Fruit fly (Drosophila melanogaster) whole organism, embryonic: ENCODE data around the gene CG34287.
A peak's percentile ranks its signal among the peaks of the same experiment; 100 is the strongest.

Experiments
- Bgb ChIP-seq: fragments of 200-800 bp; sonication (Bioruptor generic); IDR thresholded peaks from 2 replicates; pipeline ENCODE4 v1.3.6; 2022; ENCODE audit warnings: missing biosample characterization, missing genetic modification characterization; ENCODE audit not compliant: partially characterized antibody
- BtbVII ChIP-seq: fragments of 200-800 bp; sonication (Bioruptor generic); optimal IDR thresholded peaks from 3 replicates; lab custom pipeline; 2017; ENCODE audit warnings: missing biosample characterization, mild to moderate bottlenecking, missing genetic modification characterization
- CG10565 ChIP-seq: fragments of 200-800 bp; sonication (Bioruptor generic); optimal IDR thresholded peaks from 3 replicates; lab custom pipeline; 2016; ENCODE audit warnings: missing biosample characterization, mild to moderate bottlenecking, missing genetic modification characterization
- CG11560 ChIP-seq: fragments of 200-800 bp; sonication (Bioruptor generic); IDR thresholded peaks from 3 replicates; pipeline ENCODE4 v1.3.6; 2022; ENCODE audit warnings: missing biosample characterization, missing genetic modification characterization
- CG12071 ChIP-seq: fragments of 200-800 bp; sonication (Bioruptor generic); optimal IDR thresholded peaks from 3 replicates; lab custom pipeline; 2018; ENCODE audit warnings: missing biosample characterization, mild to moderate bottlenecking, missing genetic modification characterization
- CG12104 ChIP-seq: fragments of 200-800 bp; sonication (Bioruptor generic); optimal IDR thresholded peaks from 3 replicates; lab custom pipeline; 2016; ENCODE audit warnings: missing biosample characterization, missing genetic modification characterization
- CG1233 ChIP-seq: fragments of 200-800 bp; sonication (Bioruptor generic); optimal IDR thresholded peaks from 4 replicates; lab custom pipeline; 2018; ENCODE audit warnings: missing biosample characterization, mild to moderate bottlenecking, missing genetic modification characterization
- CG13424 ChIP-seq: fragments of 200-800 bp; sonication (Bioruptor generic); optimal IDR thresholded peaks from 2 replicates; lab custom pipeline; 2019; ENCODE audit warnings: missing biosample characterization, mild to moderate bottlenecking, missing genetic modification characterization, moderate library complexity
- CG30020 ChIP-seq: fragments of 200-800 bp; optimal IDR thresholded peaks from 2 replicates; lab custom pipeline; 2019; ENCODE audit warnings: missing biosample characterization, mild to moderate bottlenecking, missing genetic modification characterization, moderate library complexity
- CG31224 ChIP-seq: fragments of 200-800 bp; sonication (Bioruptor generic); IDR thresholded peaks from 2 replicates; pipeline ENCODE4 v1.3.6; 2022; ENCODE audit warnings: missing biosample characterization, missing genetic modification characterization
- CG34376 ChIP-seq: fragments of 200-800 bp; sonication (Bioruptor generic); optimal IDR thresholded peaks from 2 replicates; lab custom pipeline; 2018; ENCODE audit warnings: missing biosample characterization, mild to moderate bottlenecking, missing genetic modification characterization
- CG34422 ChIP-seq: fragments of 200-800 bp; sonication (Bioruptor generic); IDR thresholded peaks from 3 replicates; pipeline ENCODE4 v1.3.6; 2022; ENCODE audit warnings: missing biosample characterization, missing genetic modification characterization
- CG6689 ChIP-seq: fragments of 200-800 bp; sonication (Bioruptor generic); IDR thresholded peaks from 2 replicates; pipeline ENCODE4 v1.3.6; 2022; ENCODE audit warnings: missing biosample characterization, missing genetic modification characterization
- CG7786 ChIP-seq: fragments of 200-800 bp; sonication (Bioruptor generic); optimal IDR thresholded peaks from 2 replicates; lab custom pipeline; 2016; ENCODE audit warnings: missing biosample characterization, missing genetic modification characterization
- CG7839 ChIP-seq: fragments of 200-800 bp; sonication (Bioruptor generic); optimal IDR thresholded peaks from 3 replicates; lab custom pipeline; 2018; ENCODE audit warnings: missing biosample characterization, mild to moderate bottlenecking, missing genetic modification characterization, moderate library complexity
- CG8388 ChIP-seq: fragments of 200-800 bp; sonication (Bioruptor generic); optimal IDR thresholded peaks from 2 replicates; lab custom pipeline; 2019; ENCODE audit warnings: missing biosample characterization, mild to moderate bottlenecking, missing genetic modification characterization, moderate library complexity
- CG9932 ChIP-seq: fragments of 200-800 bp; sonication (Bioruptor generic); IDR thresholded peaks from 2 replicates; pipeline ENCODE4 v1.3.6; 2022; ENCODE audit warnings: missing biosample characterization, missing genetic modification characterization
- Dad ChIP-seq: fragments of 200-800 bp; sonication (Bioruptor generic); optimal IDR thresholded peaks from 3 replicates; lab custom pipeline; 2016; ENCODE audit warnings: missing biosample characterization, missing genetic modification characterization
- Deaf1 ChIP-seq: fragments of 200-800 bp; optimal IDR thresholded peaks from 3 replicates; lab custom pipeline; 2019; ENCODE audit warnings: missing biosample characterization, mild to moderate bottlenecking, missing genetic modification characterization, moderate library complexity
- Doc2 ChIP-seq: fragments of 200-800 bp; sonication (Bioruptor generic); IDR thresholded peaks from 2 replicates; pipeline ENCODE4 v1.3.6; 2022; ENCODE audit warnings: missing biosample characterization, missing genetic modification characterization
- Dp ChIP-seq: fragments of 200-800 bp; sonication (Bioruptor generic); optimal IDR thresholded peaks from 2 replicates; lab custom pipeline; 2018; ENCODE audit warnings: missing biosample characterization, mild to moderate bottlenecking, missing genetic modification characterization, moderate library complexity
- Drgx ChIP-seq: fragments of 200-800 bp; sonication (Bioruptor generic); IDR thresholded peaks from 2 replicates; pipeline ENCODE4 v1.3.6; 2022; ENCODE audit warnings: missing biosample characterization, missing genetic modification characterization
- Gsc ChIP-seq: fragments of 200-800 bp; sonication (Bioruptor generic); IDR thresholded peaks from 2 replicates; pipeline ENCODE4 v1.3.6; 2022; ENCODE audit warnings: missing biosample characterization, missing genetic modification characterization
- H2.0 ChIP-seq: fragments of 200-800 bp; sonication (Bioruptor generic); IDR thresholded peaks from 2 replicates; pipeline ENCODE4 v1.3.6; 2022; ENCODE audit warnings: missing biosample characterization, missing genetic modification characterization
- Hr39 ChIP-seq: fragments of >200 bp; optimal IDR thresholded peaks from 2 replicates; lab custom pipeline; 2017
- Kr ChIP-seq: fragments of 200-800 bp; sonication (Bioruptor generic); optimal IDR thresholded peaks from 2 replicates; lab custom pipeline; 2017; ENCODE audit warnings: missing biosample characterization, mild to moderate bottlenecking, missing genetic modification characterization
- NC2β ChIP-seq: fragments of 200-800 bp; sonication (Bioruptor generic); optimal IDR thresholded peaks from 2 replicates; lab custom pipeline; 2016; ENCODE audit warnings: missing biosample characterization, missing genetic modification characterization
- Nf-YB ChIP-seq: fragments of 200-800 bp; sonication (Bioruptor generic); optimal IDR thresholded peaks from 3 replicates; lab custom pipeline; 2019; ENCODE audit warnings: missing biosample characterization, mild to moderate bottlenecking, missing genetic modification characterization, moderate library complexity
- Oli ChIP-seq: fragments of 200-800 bp; sonication (Bioruptor generic); optimal IDR thresholded peaks from 2 replicates; lab custom pipeline; 2018; ENCODE audit warnings: missing biosample characterization, mild to moderate bottlenecking, missing genetic modification characterization, moderate library complexity
- Sin3A ChIP-seq: fragments of >200 bp; optimal IDR thresholded peaks from 2 replicates; lab custom pipeline; 2018
- TFAM ChIP-seq: fragments of 200-800 bp; sonication (Bioruptor generic); optimal IDR thresholded peaks from 2 replicates; lab custom pipeline; 2017; ENCODE audit warnings: missing biosample characterization, missing genetic modification characterization, inconsistent platforms
- ab ChIP-seq: fragments of 200-800 bp; sonication (Bioruptor generic); optimal IDR thresholded peaks from 2 replicates; lab custom pipeline; 2016; ENCODE audit warnings: missing biosample characterization, missing genetic modification characterization
- aop ChIP-seq: fragments of 200-800 bp; sonication (Bioruptor generic); IDR thresholded peaks from 2 replicates; pipeline ENCODE4 v1.3.6; 2022; ENCODE audit warnings: missing biosample characterization, missing genetic modification characterization
- ap ChIP-seq: fragments of 200-800 bp; sonication (Bioruptor generic); IDR thresholded peaks from 2 replicates; pipeline ENCODE4 v1.3.6; 2022; ENCODE audit warnings: missing biosample characterization, missing genetic modification characterization
- ase ChIP-seq: fragments of 200-800 bp; sonication (Bioruptor generic); IDR thresholded peaks from 3 replicates; pipeline ENCODE4 v1.3.6; 2022; ENCODE audit warnings: missing biosample characterization, missing genetic modification characterization
- cad ChIP-seq: fragments of >200 bp; optimal IDR thresholded peaks from 2 replicates; lab custom pipeline; 2017; ENCODE audit warnings: missing biosample characterization, missing genetic modification characterization
- disco-r ChIP-seq: fragments of 200-800 bp; sonication (Bioruptor generic); optimal IDR thresholded peaks from 2 replicates; lab custom pipeline; 2016; ENCODE audit warnings: missing biosample characterization, missing genetic modification characterization
- insv ChIP-seq, 2 experiments: fragments of 200-800 bp; sonication (Bioruptor generic); optimal IDR thresholded peaks; 3 replicates each; lab custom pipeline; 2016 to 2018; ENCODE audit warnings: missing biosample characterization in 2 of 2, missing genetic modification characterization in 2 of 2
- nau ChIP-seq: fragments of 200-800 bp; sonication (Bioruptor generic); optimal IDR thresholded peaks from 3 replicates; lab custom pipeline; 2017; ENCODE audit warnings: missing biosample characterization, mild to moderate bottlenecking, missing genetic modification characterization, missing genetic modification reagents
- nerfin-1 ChIP-seq: fragments of 200-800 bp; sonication (Bioruptor generic); optimal IDR thresholded peaks from 3 replicates; lab custom pipeline; 2019; ENCODE audit warnings: missing biosample characterization, mild to moderate bottlenecking, missing genetic modification characterization, moderate library complexity
- nmo ChIP-seq: fragments of 200-800 bp; sonication (Bioruptor generic); optimal IDR thresholded peaks from 2 replicates; lab custom pipeline; 2018; ENCODE audit warnings: missing biosample characterization, mild to moderate bottlenecking, missing genetic modification characterization, moderate library complexity
- nom ChIP-seq: fragments of 200-800 bp; sonication (Bioruptor generic); optimal IDR thresholded peaks from 2 replicates; lab custom pipeline; 2017; ENCODE audit warnings: missing biosample characterization, missing genetic modification characterization, mild to moderate bottlenecking, moderate library complexity, missing genetic modification reagents
- pfk ChIP-seq: fragments of 200-800 bp; sonication (Bioruptor generic); optimal IDR thresholded peaks from 2 replicates; lab custom pipeline; 2018; ENCODE audit warnings: missing biosample characterization, mild to moderate bottlenecking, missing genetic modification characterization, moderate library complexity
- pros ChIP-seq: fragments of 200-800 bp; sonication (Bioruptor generic); optimal IDR thresholded peaks from 3 replicates; lab custom pipeline; 2019; ENCODE audit warnings: missing biosample characterization, mild to moderate bottlenecking, missing genetic modification characterization, moderate library complexity
- rib ChIP-seq: fragments of 200-800 bp; sonication (Bioruptor generic); IDR thresholded peaks from 2 replicates; pipeline ENCODE4 v1.3.6; 2022; ENCODE audit warnings: missing biosample characterization, missing genetic modification characterization
- sc ChIP-seq, 3 experiments: fragments of >200 bp in 2 of 3; fragments of 200-800 bp in 1 of 3; sonication (Bioruptor generic) in 1 of 3; optimal IDR thresholded peaks; 2 replicates in 2 of 3; 3 replicates in 1 of 3; lab custom pipeline; 2017; ENCODE audit warnings: mild to moderate bottlenecking in 1 of 3, missing biosample characterization in 1 of 3, missing genetic modification characterization in 1 of 3, missing genetic modification reagents in 1 of 3
- toy ChIP-seq: fragments of 200-800 bp; sonication (Bioruptor generic); IDR thresholded peaks from 2 replicates; pipeline ENCODE4 v1.3.6; 2022; ENCODE audit warnings: missing biosample characterization, missing genetic modification characterization
- trem ChIP-seq: fragments of 200-800 bp; optimal IDR thresholded peaks from 3 replicates; lab custom pipeline; 2019; ENCODE audit warnings: missing biosample characterization, mild to moderate bottlenecking, missing genetic modification characterization, moderate library complexity
- trh ChIP-seq: fragments of 200-800 bp; sonication (Bioruptor generic); optimal IDR thresholded peaks from 2 replicates; lab custom pipeline; 2016; ENCODE audit warnings: missing biosample characterization, missing genetic modification characterization
- unc-4 ChIP-seq: fragments of 200-800 bp; sonication (Bioruptor generic); IDR thresholded peaks from 2 replicates; pipeline ENCODE4 v1.3.6; 2022; ENCODE audit warnings: missing biosample characterization, missing genetic modification characterization; ENCODE audit not compliant: partially characterized antibody
- z ChIP-seq: fragments of 200-800 bp; sonication (Bioruptor generic); IDR thresholded peaks from 3 replicates; pipeline ENCODE4 v1.3.6; 2022; ENCODE audit warnings: missing biosample characterization, missing genetic modification characterization

CG34287 gene

dm6 chr3R:5862032-5862641 lies 9.0 kb downstream of the CG34287 start, which contains the start of gene CG2017 (continued):
- TF ChIP-seq Oli (tag; lab: Kevin White, UChicago): no peak
- peak; percentile 25 for TF ChIP-seq CG34376 (GFP tag; lab: Kevin White, UChicago)
- no peak for TF ChIP-seq CG13424 (tag; lab: Kevin White, UChicago)
- no peak for TF ChIP-seq sc (optimal IDR thresholded peaks at IDR 0.05; lab: Kevin White, UChicago)
- TF ChIP-seq sc (GFP tag; optimal IDR thresholded peaks at IDR 0.05; lab: Kevin White, UChicago): no peak
- peak in 1 of 2 experiments; percentile 27 for TF ChIP-seq insv (GFP tag; optimal IDR thresholded peaks at IDR 0.05; lab: Kevin White, UChicago)
- no peak for TF ChIP-seq nau (GFP tag; lab: Kevin White, UChicago)
- TF ChIP-seq CG1233: peak; percentile 29
- no peak for TF ChIP-seq ase (GFP tag; lab: Robert Waterston, UW)
- TF ChIP-seq cad (GFP tag; lab: Kevin White, UChicago): no peak
- no peak for TF ChIP-seq Drgx
- no peak for TF ChIP-seq CG11560 (tag; lab: Robert Waterston, UW)
- peak; percentile 2 for TF ChIP-seq pfk
- peak; percentile 82 for TF ChIP-seq Dp (GFP tag; lab: Kevin White, UChicago)
- no peak for TF ChIP-seq CG6689
- no peak for TF ChIP-seq Hr39
- peak; percentile 73 for TF ChIP-seq Dad (GFP tag; lab: Kevin White, UChicago)
- TF ChIP-seq CG7839 (tag; lab: Kevin White, UChicago): peak; percentile 24
- peak; percentile 35 for TF ChIP-seq nerfin-1 (tag; lab: Kevin White, UChicago)
- TF ChIP-seq disco-r (GFP tag; lab: Kevin White, UChicago): peak; percentile 18
- TF ChIP-seq nom (GFP tag; lab: Kevin White, UChicago): no peak
- TF ChIP-seq CG10565 (GFP tag; lab: Kevin White, UChicago): no peak
- TF ChIP-seq CG12071 (GFP tag; lab: Kevin White, UChicago): no peak
- TF ChIP-seq ap (GFP tag; lab: Robert Waterston, UW): no peak
- no peak for TF ChIP-seq Nf-YB
- no peak for TF ChIP-seq Doc2 (GFP tag; lab: Robert Waterston, UW)
- TF ChIP-seq Gsc (GFP tag; lab: Robert Waterston, UW): no peak
- no peak for TF ChIP-seq CG30020 (tag; lab: Kevin White, UChicago)
- peak; percentile 76 for TF ChIP-seq trem (tag; lab: Kevin White, UChicago)
- peak; percentile 49; the same call in 1 of the 2 replicates for TF ChIP-seq Bgb
- TF ChIP-seq Deaf1 (tag; lab: Kevin White, UChicago): no peak
- TF ChIP-seq CG9932 (GFP tag; lab: Robert Waterston, UW): peak; percentile 78
- no peak; the same call in 1 of the 2 replicates for TF ChIP-seq H2.0 (GFP tag; lab: Robert Waterston, UW)
- TF ChIP-seq CG34422: peak; percentile 75
- no peak for TF ChIP-seq NC2β
- no peak for TF ChIP-seq z (GFP tag; lab: Robert Waterston, UW)
- no peak for TF ChIP-seq CG12104 (GFP tag; lab: Kevin White, UChicago)
- peak; percentile 54 for TF ChIP-seq nmo (GFP tag; lab: Kevin White, UChicago)
- no peak for TF ChIP-seq BtbVII (GFP tag; lab: Kevin White, UChicago)
- TF ChIP-seq pros: no peak
- TF ChIP-seq ab (GFP tag; lab: Kevin White, UChicago): peak; percentile 19
- no peak for TF ChIP-seq aop
- peak; percentile 52 for TF ChIP-seq rib (GFP tag; lab: Robert Waterston, UW)
- TF ChIP-seq trh: no peak
- TF ChIP-seq unc-4 (GFP tag; lab: Robert Waterston, UW): no peak; the same call in 1 of the 2 replicates
- no peak for TF ChIP-seq Kr
- peak; percentile 64 for TF ChIP-seq Sin3A (lab: Kevin White, UChicago)
- no peak for TF ChIP-seq toy
- peak; percentile 45 for TF ChIP-seq CG7786 (GFP tag; lab: Kevin White, UChicago)
- TF ChIP-seq CG31224 (GFP tag; lab: Robert Waterston, UW): 0 out of 2 replicates have a peak, but pooled peaks have one; percentile 17
- TF ChIP-seq TFAM (GFP tag; lab: Kevin White, UChicago): no peak
- TF ChIP-seq CG8388 (GFP tag; lab: Kevin White, UChicago): no peak
